Fruit fly (Drosophila melanogaster): ENCODE results near the gene Arl2.

Gene Arl2

DNA sequence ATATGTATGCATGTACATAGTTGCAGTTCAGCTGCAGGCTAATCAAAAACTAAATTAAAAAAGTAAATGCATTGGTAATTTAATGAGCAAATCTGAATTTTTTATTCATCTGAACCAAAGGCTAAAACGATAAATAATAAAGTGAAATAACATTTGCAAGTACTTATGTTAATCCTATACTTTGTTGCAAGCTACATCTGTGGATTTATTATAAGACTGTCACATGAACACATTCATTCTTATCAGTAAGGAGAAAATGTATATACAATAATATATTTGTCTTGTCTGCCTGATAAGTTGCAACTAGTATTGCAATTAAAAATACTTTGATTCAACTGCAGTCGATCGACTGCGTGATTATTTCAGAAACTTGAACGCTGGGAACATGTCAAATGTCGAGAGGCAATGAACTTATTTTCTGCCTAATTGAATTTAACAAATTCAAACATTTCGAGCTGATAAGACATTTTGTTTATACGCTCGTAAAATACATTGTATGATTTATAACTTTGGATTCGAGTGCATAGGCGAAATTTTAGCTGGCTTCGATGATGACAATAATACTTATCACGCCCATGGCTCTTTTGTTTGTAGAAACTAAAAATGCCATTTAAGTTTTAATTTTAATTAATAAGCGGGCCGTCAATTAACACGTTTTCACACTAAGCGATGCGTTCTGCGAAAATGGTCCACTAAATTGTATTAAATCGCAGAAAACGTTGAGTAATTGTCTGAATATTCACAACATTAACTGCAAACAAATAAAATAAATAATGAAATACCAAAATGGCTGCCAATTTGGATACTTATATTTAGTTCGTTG is 12.7 kb upstream of the Arl2 start:
- TF ChIP-seq sens (GFP tag) = peak; percentile 19
- TF ChIP-seq CG1529 (GFP tag; optimal IDR thresholded peaks at IDR 0.05) = no peak
- no peak for TF ChIP-seq CG2202 (tag; optimal IDR thresholded peaks at IDR 0.05)
- TF ChIP-seq Ets65A (GFP tag) = peak; percentile 80

DNA sequence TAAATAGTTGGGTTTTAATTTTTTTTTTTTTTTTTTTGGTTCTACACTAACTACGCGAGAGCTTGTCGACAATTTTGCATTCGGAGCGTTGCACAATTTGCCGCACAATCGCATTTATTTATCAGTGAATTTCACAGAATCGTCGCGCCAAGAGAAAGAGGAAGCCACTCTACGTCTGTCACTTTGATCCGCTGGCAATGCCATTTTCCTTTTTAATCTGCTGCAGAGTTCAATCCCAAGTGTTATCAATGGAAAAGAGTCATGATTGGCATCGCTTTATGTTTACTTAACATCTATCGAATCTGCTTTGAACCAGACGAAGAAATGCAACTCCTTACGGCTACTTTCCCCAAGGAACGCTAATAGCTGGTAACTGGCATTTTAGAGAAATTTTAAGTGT is 11.3 kb upstream of the Arl2 start:
- no peak for TF ChIP-seq gsb-n (tag; optimal IDR thresholded peaks at IDR 0.05)
- TF ChIP-seq jigr1 (GFP tag; IDR thresholded peaks at IDR 0.05) = no peak
- TF ChIP-seq Hand (GFP tag; optimal IDR thresholded peaks at IDR 0.05) = no peak
- TF ChIP-seq Max (GFP tag; optimal IDR thresholded peaks at IDR 0.05) = no peak
- no peak for TF ChIP-seq nerfin-1 (tag; optimal IDR thresholded peaks at IDR 0.05)
- no peak for TF ChIP-seq CG7372 (GFP tag; IDR thresholded peaks at IDR 0.05)
- TF ChIP-seq CG6813 (GFP tag; optimal IDR thresholded peaks at IDR 0.05) = no peak
- no peak for TF ChIP-seq bsh (GFP tag; optimal IDR thresholded peaks at IDR 0.05)
- no peak for TF ChIP-seq CG31224 (GFP tag; IDR thresholded peaks at IDR 0.05)
- no peak for TF ChIP-seq tap (tag; optimal IDR thresholded peaks at IDR 0.05)
- no peak for TF ChIP-seq lilli (GFP tag; optimal IDR thresholded peaks at IDR 0.05)
- no peak for TF ChIP-seq CG15696 (tag; optimal IDR thresholded peaks at IDR 0.05)

DNA sequence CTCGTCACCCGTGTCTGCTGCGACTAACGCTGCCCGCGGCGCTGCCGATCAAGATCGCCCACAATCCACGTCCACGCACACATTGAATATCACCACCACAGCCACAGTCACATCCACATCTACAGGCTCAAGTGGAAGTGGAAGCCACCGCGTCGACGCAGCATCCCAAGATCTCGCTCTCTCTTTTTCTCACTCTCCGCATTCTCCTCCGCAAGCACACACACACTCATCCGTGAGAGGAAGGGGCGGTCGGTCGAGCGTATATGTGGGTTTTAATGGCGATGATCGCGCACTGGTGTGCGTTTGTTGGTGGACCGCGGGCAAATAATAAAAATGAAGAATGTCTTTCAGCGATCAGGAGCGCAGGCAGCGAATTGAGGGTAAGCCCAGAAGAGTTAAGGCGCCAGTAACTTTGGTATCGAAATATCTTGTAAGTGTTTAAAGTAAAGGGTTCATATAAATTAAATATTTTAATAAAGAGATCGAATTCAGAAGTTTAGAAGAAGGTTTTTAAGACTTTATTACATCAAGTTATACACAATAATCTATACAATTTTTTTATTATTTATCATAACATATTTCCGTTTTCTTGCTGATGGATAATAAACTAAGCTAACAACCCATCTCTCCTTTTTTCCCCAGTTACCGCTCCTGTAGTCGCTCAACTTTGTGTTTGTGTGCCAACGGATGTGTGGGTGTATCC is 7.0 kb upstream of the Arl2 start, which contains the start of gene Poxm:
Poxm (minus strand) TSS at position 25 of the 703 bp plus-strand sequence.
- TF ChIP-seq CG2202 (tag; optimal IDR thresholded peaks at IDR 0.05) = peak; percentile 65
- TF ChIP-seq CG8388 (GFP tag; optimal IDR thresholded peaks at IDR 0.05) = peak; percentile 88
- peak; percentile 29 for TF ChIP-seq NC2β (GFP tag; optimal IDR thresholded peaks at IDR 0.05)
- peak; percentile 88 for TF ChIP-seq Spps (tag; optimal IDR thresholded peaks at IDR 0.05)
- peak; percentile 58; the same call in 1 of the 2 replicates for TF ChIP-seq sim (GFP tag; IDR thresholded peaks at IDR 0.05)
- TF ChIP-seq CG3407 (GFP tag; optimal IDR thresholded peaks at IDR 0.05) = peak; percentile 85
- peak; percentile 54; the same call in 2 of the 3 replicates for TF ChIP-seq ken (GFP tag; IDR thresholded peaks at IDR 0.05)
- TF ChIP-seq CG2129 (GFP tag; IDR thresholded peaks at IDR 0.05; ENCODE audit: partially characterized antibody) = no peak
- peak; percentile 88 for TF ChIP-seq CG17359 (tag; optimal IDR thresholded peaks at IDR 0.05)
- TF ChIP-seq CG10431 (GFP tag; optimal IDR thresholded peaks at IDR 0.05) = peak; percentile 73
- peak; percentile 81; the same call in 2 of the 3 replicates for TF ChIP-seq B-H1 (GFP tag; IDR thresholded peaks at IDR 0.05)
- TF ChIP-seq Awh (GFP tag; IDR thresholded peaks at IDR 0.05) = peak; percentile 70
- TF ChIP-seq lola (GFP tag; optimal IDR thresholded peaks at IDR 0.05) = peak in 2 of 3 experiments; percentile 56 to 96
- no peak for TF ChIP-seq NK7.1 (GFP tag; optimal IDR thresholded peaks at IDR 0.05)
- TF ChIP-seq Fer1 (GFP tag; optimal IDR thresholded peaks at IDR 0.05) = no peak
- TF ChIP-seq her (GFP tag; optimal IDR thresholded peaks at IDR 0.05) = no peak
- peak; percentile 21 for TF ChIP-seq CG15514 (GFP tag; optimal IDR thresholded peaks at IDR 0.05)
- TF ChIP-seq CG10147 (GFP tag; optimal IDR thresholded peaks at IDR 0.05) = peak; percentile 85
- TF ChIP-seq sug (tag; optimal IDR thresholded peaks at IDR 0.05) = peak; percentile 87
- peak; percentile 91 for TF ChIP-seq tgo (GFP tag; IDR thresholded peaks at IDR 0.05)
- peak; percentile 86 for TF ChIP-seq CG9437 (GFP tag; optimal IDR thresholded peaks at IDR 0.05)
- TF ChIP-seq CG4404 (GFP tag; IDR thresholded peaks at IDR 0.05) = peak; percentile 96
- no peak for TF ChIP-seq hb (GFP tag; IDR thresholded peaks at IDR 0.05; ENCODE audit: partially characterized antibody)
- TF ChIP-seq CoRest (tag; optimal IDR thresholded peaks at IDR 0.05) = peak; percentile 97
- peak; percentile 80 for TF ChIP-seq CG13296 (GFP tag; optimal IDR thresholded peaks at IDR 0.05)
- TF ChIP-seq stc (GFP tag; IDR thresholded peaks at IDR 0.05) = peak; percentile 81
- peak; percentile 1 for TF ChIP-seq fd102C (GFP tag; optimal IDR thresholded peaks at IDR 0.05)
- TF ChIP-seq ro (GFP tag; IDR thresholded peaks at IDR 0.05) = peak; percentile 86
- peak; percentile 7 for TF ChIP-seq CG9609 (GFP tag; optimal IDR thresholded peaks at IDR 0.05)
- peak; percentile 73 for TF ChIP-seq peb (GFP tag; IDR thresholded peaks at IDR 0.05)

Data from whole organism, embryonic.